Fruit fly (Drosophila melanogaster): ENCODE measurements around the gene Afg3l2.

The Afg3l2 gene

DNA sequence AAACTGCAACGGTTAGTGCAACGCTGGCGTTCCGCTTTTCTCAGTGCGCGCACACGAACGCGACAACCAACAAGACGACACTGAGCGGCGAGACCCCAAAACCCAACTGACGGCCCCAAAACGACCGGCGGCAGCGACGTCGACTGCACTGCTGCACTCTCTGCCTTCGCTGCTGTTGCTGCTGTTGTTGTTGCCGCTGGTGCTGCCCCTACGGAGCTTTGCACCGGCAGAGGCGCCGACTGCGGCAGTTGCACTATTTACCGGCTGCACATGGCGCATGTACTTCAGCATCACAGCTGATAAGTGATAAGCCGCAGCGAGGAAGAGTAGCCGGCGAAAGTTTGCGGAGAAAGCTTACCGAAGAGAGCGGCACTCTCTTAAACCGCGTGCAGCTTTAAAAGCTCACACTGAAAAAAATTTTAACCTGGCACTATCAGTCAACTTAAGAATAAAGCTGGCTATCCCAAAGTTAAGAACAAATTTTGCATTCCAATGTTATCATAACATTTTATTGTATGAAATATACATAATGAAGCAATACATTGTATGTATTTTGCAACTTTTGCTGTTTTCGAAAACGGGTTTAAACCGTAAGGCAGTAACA lies 3.7 kb downstream of the Afg3l2 start, which contains the start of gene Rbp6 (continued):
- TF ChIP-seq mirr (GFP tag; optimal IDR thresholded peaks at IDR 0.05): no peak
- no peak for TF ChIP-seq CG3407 (GFP tag; optimal IDR thresholded peaks at IDR 0.05)
- no peak for TF ChIP-seq CG11085 (GFP tag; IDR thresholded peaks at IDR 0.05)
- TF ChIP-seq CG17361 (GFP tag; IDR thresholded peaks at IDR 0.05): no peak
- no peak for TF ChIP-seq chinmo (GFP tag; IDR thresholded peaks at IDR 0.05; ENCODE audit: partially characterized antibody)
- TF ChIP-seq CG14441 (GFP tag; IDR thresholded peaks at IDR 0.05): no peak
- TF ChIP-seq CG10366 (GFP tag; IDR thresholded peaks at IDR 0.05): no peak
- no peak for TF ChIP-seq CG5245 (GFP tag; optimal IDR thresholded peaks at IDR 0.05)
- TF ChIP-seq dysf (GFP tag; IDR thresholded peaks at IDR 0.05): 0 out of 3 replicates have a peak, but pooled peaks have one; percentile 38
- no peak for TF ChIP-seq CG9437 (GFP tag; optimal IDR thresholded peaks at IDR 0.05)
- no peak; the same call in 1 of the 2 replicates for TF ChIP-seq Rx (GFP tag; IDR thresholded peaks at IDR 0.05)
- TF ChIP-seq cato (GFP tag; optimal IDR thresholded peaks at IDR 0.05; ENCODE audit: borderline replicate concordance): no peak
- no peak for TF ChIP-seq CG6813 (GFP tag; optimal IDR thresholded peaks at IDR 0.05)
- no peak for TF ChIP-seq CG1647 (GFP tag; optimal IDR thresholded peaks at IDR 0.05)
- peak; percentile 37 for TF ChIP-seq CG30403 (GFP tag; optimal IDR thresholded peaks at IDR 0.05)
- TF ChIP-seq CG4854 (GFP tag; optimal IDR thresholded peaks at IDR 0.05): no peak
- no peak for TF ChIP-seq CG11560 (tag; IDR thresholded peaks at IDR 0.05)
- TF ChIP-seq emc (GFP tag; optimal IDR thresholded peaks at IDR 0.05): no peak
- peak; percentile 54 for TF ChIP-seq vvl (GFP tag; IDR thresholded peaks at IDR 0.05)
- no peak for TF ChIP-seq Fer2 (tag; optimal IDR thresholded peaks at IDR 0.05)
- TF ChIP-seq Xrp1 (GFP tag; IDR thresholded peaks at IDR 0.05): no peak
- TF ChIP-seq esg (GFP tag; conservative IDR thresholded peaks at IDR 0.05): no peak
- TF ChIP-seq kni (GFP tag; optimal IDR thresholded peaks at IDR 0.05): no peak
- TF ChIP-seq CG7556 (GFP tag; optimal IDR thresholded peaks at IDR 0.05): no peak
- no peak for TF ChIP-seq CG10959 (GFP tag; IDR thresholded peaks at IDR 0.05)
- no peak for TF ChIP-seq seq (GFP tag; IDR thresholded peaks at IDR 0.05)
- TF ChIP-seq CG2116 (GFP tag; optimal IDR thresholded peaks at IDR 0.05): no peak
- TF ChIP-seq CG4820 (GFP tag; optimal IDR thresholded peaks at IDR 0.05): no peak
- TF ChIP-seq lov (optimal IDR thresholded peaks at IDR 0.05): no peak
- no peak for TF ChIP-seq lov (GFP tag; IDR thresholded peaks at IDR 0.05)
- peak; percentile 26 for TF ChIP-seq CG2712 (tag; optimal IDR thresholded peaks at IDR 0.05)
- TF ChIP-seq fru (optimal IDR thresholded peaks at IDR 0.05): no peak
- TF ChIP-seq CG7372 (GFP tag; IDR thresholded peaks at IDR 0.05): no peak
- no peak for TF ChIP-seq ERR (GFP tag; optimal IDR thresholded peaks at IDR 0.05)
- no peak for TF ChIP-seq CG7839 (tag; optimal IDR thresholded peaks at IDR 0.05)
- no peak for TF ChIP-seq trh (GFP tag; optimal IDR thresholded peaks at IDR 0.05)
- TF ChIP-seq shn (GFP tag; optimal IDR thresholded peaks at IDR 0.05): no peak
- peak; percentile 16 for TF ChIP-seq phol (tag; optimal IDR thresholded peaks at IDR 0.05)
- TF ChIP-seq dpn (GFP tag; optimal IDR thresholded peaks at IDR 0.05): peak in 1 of 2 experiments; percentile 18
- no peak for TF ChIP-seq MBD-R2 (GFP tag; IDR thresholded peaks at IDR 0.05)
- no peak for TF ChIP-seq zfh2 (GFP tag; optimal IDR thresholded peaks at IDR 0.05)
- TF ChIP-seq Hr39 (optimal IDR thresholded peaks at IDR 0.05): no peak
- TF ChIP-seq CG2202 (tag; optimal IDR thresholded peaks at IDR 0.05): no peak
- TF ChIP-seq CG3163 (GFP tag; optimal IDR thresholded peaks at IDR 0.05): peak; percentile 95
- peak; percentile 25; the same call in 1 of the 2 replicates for TF ChIP-seq lmd (GFP tag; IDR thresholded peaks at IDR 0.05)
- no peak for TF ChIP-seq ken (GFP tag; IDR thresholded peaks at IDR 0.05)
- TF ChIP-seq bbx (GFP tag; IDR thresholded peaks at IDR 0.05; ENCODE audit: partially characterized antibody): no peak
- no peak for TF ChIP-seq CG33557 (GFP tag; optimal IDR thresholded peaks at IDR 0.05)
- TF ChIP-seq fd3F (GFP tag; optimal IDR thresholded peaks at IDR 0.05): no peak
- no peak for TF ChIP-seq CG11696 (GFP tag; IDR thresholded peaks at IDR 0.05)
- TF ChIP-seq E2f2 (GFP tag; IDR thresholded peaks at IDR 0.05): no peak
- TF ChIP-seq CG11504 (tag; optimal IDR thresholded peaks at IDR 0.05): peak; percentile 19
- peak; percentile 42 for TF ChIP-seq gem (tag; optimal IDR thresholded peaks at IDR 0.05)
